Worm (Caenorhabditis elegans) whole organism, L1 larva: ENCODE results near the gene efn-3.

Experiments used
- C16A3.4 ChIP-seq: fragments of 150-350 bp; optimal IDR thresholded peaks from 2 replicates; lab custom pipeline; 2014; ENCODE audit warnings: missing biosample characterization, missing genetic modification characterization
- F16B12.6 ChIP-seq: fragments of 150-350 bp; optimal IDR thresholded peaks from 2 replicates; lab custom pipeline; 2014; ENCODE audit warnings: missing biosample characterization, missing genetic modification characterization
- aha-1 ChIP-seq: fragments of 150-350 bp; optimal IDR thresholded peaks from 2 replicates; lab custom pipeline; 2014; ENCODE audit warnings: missing biosample characterization, missing genetic modification characterization
- aly-2 ChIP-seq: fragments of 150-350 bp; optimal IDR thresholded peaks from 2 replicates; lab custom pipeline; 2014; ENCODE audit warnings: missing biosample characterization, missing genetic modification characterization
- ama-1 ChIP-seq: fragments of 150-350 bp; optimal IDR thresholded peaks from 2 replicates; lab custom pipeline; 2014
- blmp-1 ChIP-seq: fragments of 150-350 bp; optimal IDR thresholded peaks from 2 replicates; lab custom pipeline; 2014; ENCODE audit warnings: missing biosample characterization, missing genetic modification characterization
- ceh-63 ChIP-seq: fragments of 200-800 bp; sonication (Bioruptor generic); optimal IDR thresholded peaks from 2 replicates; lab custom pipeline; 2018; ENCODE audit warnings: mild to moderate bottlenecking, missing genetic modification characterization, missing compliant biosample characterization
- dpl-1 ChIP-seq, 3 experiments: fragments of 150-350 bp in 2 of 3; sonication (generic microtip) in 1 of 3; optimal IDR thresholded peaks; 2 replicates each; lab custom pipeline; 2014 to 2017; ENCODE audit warnings: missing biosample characterization in 3 of 3, missing genetic modification characterization in 3 of 3, missing genetic modification reagents in 3 of 3
- dsc-1 ChIP-seq: sonication (generic microtip); optimal IDR thresholded peaks from 2 replicates; lab custom pipeline; 2016; ENCODE audit warnings: mild to moderate bottlenecking, missing genetic modification characterization, missing compliant biosample characterization
- egl-13 ChIP-seq: sonication (generic microtip); optimal IDR thresholded peaks from 2 replicates; lab custom pipeline; 2016; ENCODE audit warnings: missing genotype, missing genetic modification reagents, missing genetic modification characterization, missing compliant biosample characterization
- elt-2 ChIP-seq: sonication (generic microtip); optimal IDR thresholded peaks from 2 replicates; lab custom pipeline; 2016; ENCODE audit warnings: missing genetic modification characterization, mild to moderate bottlenecking, inconsistent platforms, missing compliant biosample characterization, missing genetic modification reagents
- elt-3 ChIP-seq, 6 experiments: fragments of 150-350 bp in 1 of 6; sonication (generic microtip); optimal IDR thresholded peaks; 2 replicates each; lab custom pipeline; 2017 to 2018; ENCODE audit warnings: missing biosample characterization in 6 of 6, missing genetic modification characterization in 6 of 6, inconsistent platforms in 1 of 6
- ets-5 ChIP-seq: fragments of 200-800 bp; sonication (Bioruptor generic); IDR thresholded peaks from 2 replicates; pipeline ENCODE4 v1.3.6; 2022; ENCODE audit warnings: missing genetic modification characterization, missing compliant biosample characterization
- fos-1 ChIP-seq: fragments of 150-350 bp; optimal IDR thresholded peaks from 2 replicates; lab custom pipeline; 2014; ENCODE audit warnings: missing biosample characterization, missing genetic modification characterization
- grh-1 ChIP-seq: fragments of 200-800 bp; sonication (Bioruptor generic); IDR thresholded peaks from 2 replicates; pipeline ENCODE4 v1.3.6; 2022; ENCODE audit warnings: missing genetic modification reagents, missing genetic modification characterization, missing compliant biosample characterization
- hlh-17 ChIP-seq: fragments of 200-800 bp; sonication (Bioruptor generic); optimal IDR thresholded peaks from 2 replicates; lab custom pipeline; 2018; ENCODE audit warnings: missing genetic modification characterization, mild to moderate bottlenecking, missing compliant biosample characterization, moderate library complexity, borderline replicate concordance
- hlh-4 ChIP-seq: sonication (generic microtip); optimal IDR thresholded peaks from 2 replicates; lab custom pipeline; 2016; ENCODE audit warnings: mild to moderate bottlenecking, missing genetic modification characterization, missing compliant biosample characterization
- jun-1 ChIP-seq: fragments of 150-350 bp; optimal IDR thresholded peaks from 2 replicates; lab custom pipeline; 2014; ENCODE audit warnings: missing biosample characterization, missing genetic modification reagents, missing genetic modification characterization
- lin-14 ChIP-seq: fragments of 200-800 bp; sonication (Bioruptor generic); optimal IDR thresholded peaks from 2 replicates; lab custom pipeline; 2018; ENCODE audit warnings: mild to moderate bottlenecking, missing genetic modification characterization, moderate library complexity, missing compliant biosample characterization
- lin-35 ChIP-seq, 2 experiments: fragments of 150-350 bp; optimal IDR thresholded peaks; 2 replicates each; lab custom pipeline; 2014; ENCODE audit warnings: missing biosample characterization in 2 of 2, missing genetic modification characterization in 2 of 2, missing genetic modification reagents in 2 of 2
- lin-39 ChIP-seq: fragments of 150-350 bp; optimal IDR thresholded peaks from 2 replicates; lab custom pipeline; 2014; ENCODE audit warnings: missing biosample characterization, missing genetic modification reagents, missing genetic modification characterization
- lir-3 ChIP-seq: sonication (generic microtip); optimal IDR thresholded peaks from 2 replicates; lab custom pipeline; 2016; ENCODE audit warnings: mild to moderate bottlenecking, missing genetic modification characterization, moderate library complexity, missing compliant biosample characterization; ENCODE audit not compliant: poor library complexity
- lsy-2 ChIP-seq, 2 experiments: fragments of 150-350 bp; optimal IDR thresholded peaks; 2 replicates each; lab custom pipeline; 2014; ENCODE audit warnings: missing biosample characterization in 2 of 2, missing genetic modification characterization in 2 of 2
- mef-2 ChIP-seq: fragments of 150-350 bp; optimal IDR thresholded peaks from 2 replicates; lab custom pipeline; 2014; ENCODE audit warnings: missing biosample characterization, missing genetic modification characterization
- mep-1 ChIP-seq: fragments of 150-350 bp; optimal IDR thresholded peaks from 2 replicates; lab custom pipeline; 2014; ENCODE audit warnings: missing biosample characterization, missing genetic modification characterization
- nhr-11 ChIP-seq: fragments of 150-350 bp; optimal IDR thresholded peaks from 2 replicates; lab custom pipeline; 2014; ENCODE audit warnings: missing biosample characterization, missing genetic modification characterization
- nhr-12 ChIP-seq: sonication (generic microtip); optimal IDR thresholded peaks from 2 replicates; lab custom pipeline; 2017; ENCODE audit warnings: missing biosample characterization, missing genetic modification characterization
- nhr-20 ChIP-seq: sonication (generic microtip); optimal IDR thresholded peaks from 2 replicates; lab custom pipeline; 2016; ENCODE audit warnings: mild to moderate bottlenecking, missing genetic modification characterization, missing compliant biosample characterization
- nhr-71 ChIP-seq: sonication (generic microtip); optimal IDR thresholded peaks from 2 replicates; lab custom pipeline; 2016; ENCODE audit warnings: mild to moderate bottlenecking, missing genetic modification characterization, moderate library complexity, missing compliant biosample characterization
- nhr-76 ChIP-seq: sonication (generic microtip); optimal IDR thresholded peaks from 2 replicates; lab custom pipeline; 2017; ENCODE audit warnings: missing biosample characterization, missing genetic modification characterization
- nhr-85 ChIP-seq: sonication (generic microtip); peaks from one replicate; lab custom pipeline; 2016; ENCODE audit warnings: missing genetic modification characterization, inconsistent platforms, missing compliant biosample characterization
- nhr-90 ChIP-seq: sonication (generic microtip); optimal IDR thresholded peaks from 2 replicates; lab custom pipeline; 2016; ENCODE audit warnings: mild to moderate bottlenecking, missing genetic modification characterization, missing compliant biosample characterization; ENCODE audit not compliant: poor library complexity
- rnt-1 ChIP-seq: sonication (generic microtip); optimal IDR thresholded peaks from 2 replicates; lab custom pipeline; 2016; ENCODE audit warnings: mild to moderate bottlenecking, missing genetic modification characterization, moderate library complexity, missing compliant biosample characterization
- snpc-4 ChIP-seq: fragments of 150-350 bp; optimal IDR thresholded peaks from 2 replicates; lab custom pipeline; 2014; ENCODE audit warnings: missing biosample characterization, missing genetic modification characterization
- snu-23 ChIP-seq: sonication (generic microtip); optimal IDR thresholded peaks from 2 replicates; lab custom pipeline; 2016; ENCODE audit warnings: missing genetic modification characterization, missing compliant biosample characterization
- tlp-1 ChIP-seq: fragments of 150-350 bp; optimal IDR thresholded peaks from 2 replicates; lab custom pipeline; 2014; ENCODE audit warnings: missing biosample characterization, missing genetic modification characterization
- unc-86 ChIP-seq: sonication (generic microtip); optimal IDR thresholded peaks from 2 replicates; lab custom pipeline; 2016; ENCODE audit warnings: missing genetic modification characterization, missing compliant biosample characterization
- unc-98 ChIP-seq: fragments of 200-800 bp; sonication (Bioruptor generic); IDR thresholded peaks from 2 replicates; pipeline ENCODE4 v1.3.6; 2022; ENCODE audit warnings: missing genetic modification characterization, missing compliant biosample characterization
- xbp-1 ChIP-seq: sonication (generic microtip); optimal IDR thresholded peaks from 2 replicates; lab custom pipeline; 2016; ENCODE audit warnings: missing genetic modification characterization, missing compliant biosample characterization
- zag-1 ChIP-seq: fragments of 150-350 bp; optimal IDR thresholded peaks from 2 replicates; lab custom pipeline; 2014; ENCODE audit warnings: missing biosample characterization, missing genetic modification characterization
- zip-4 ChIP-seq: fragments of 200-800 bp; sonication (Bioruptor generic); optimal IDR thresholded peaks from 2 replicates; lab custom pipeline; 2018; ENCODE audit warnings: mild to moderate bottlenecking, missing genetic modification characterization, moderate library complexity, missing compliant biosample characterization
- ztf-11 ChIP-seq, 2 experiments: sonication (generic microtip); optimal IDR thresholded peaks; 2 replicates each; lab custom pipeline; 2016 to 2017; ENCODE audit warnings: missing genetic modification characterization in 2 of 2, missing biosample characterization in 1 of 2, missing compliant biosample characterization in 1 of 2

efn-3 gene

DNA sequence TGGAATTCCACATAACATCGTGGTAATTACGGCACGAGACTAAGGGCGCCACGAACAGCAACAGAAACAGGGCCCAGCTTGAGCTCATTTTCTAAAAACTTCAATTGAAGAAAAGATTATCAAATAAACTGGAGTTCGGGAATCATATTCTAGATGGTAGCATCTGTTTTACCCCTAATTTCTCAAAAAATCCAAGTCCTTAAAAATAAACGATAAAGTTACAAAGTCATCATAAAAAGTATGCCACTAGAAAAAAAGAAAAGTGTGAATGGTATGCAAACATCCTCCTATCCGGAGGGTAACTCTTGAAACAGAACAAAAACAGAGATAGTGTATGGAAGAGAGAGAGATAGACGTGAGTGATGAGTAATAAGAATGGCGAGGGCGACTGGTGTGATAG is at the start of gene efn-3:
Gene efn-3, minus strand, starts transcription at position 101 of the 400 bp plus-strand sequence.
- TF ChIP-seq nhr-90 (tag; lab: Kevin White, UChicago) = no peak
- no peak for TF ChIP-seq lin-39 (tag; lab: Kevin White, UChicago)
- TF ChIP-seq lin-14 = no peak
- no peak for TF ChIP-seq nhr-76 (tag; lab: Kevin White, UChicago)
- TF ChIP-seq mef-2 (tag; lab: Kevin White, UChicago) = no peak
- TF ChIP-seq ama-1 (lab: Kevin White, UChicago) = no peak
- TF ChIP-seq elt-3 (tag; optimal IDR thresholded peaks at IDR 0.05; lab: Kevin White, UChicago) = no peak
- no peak for TF ChIP-seq aly-2
- TF ChIP-seq nhr-12 (tag; lab: Kevin White, UChicago) = no peak

DNA sequence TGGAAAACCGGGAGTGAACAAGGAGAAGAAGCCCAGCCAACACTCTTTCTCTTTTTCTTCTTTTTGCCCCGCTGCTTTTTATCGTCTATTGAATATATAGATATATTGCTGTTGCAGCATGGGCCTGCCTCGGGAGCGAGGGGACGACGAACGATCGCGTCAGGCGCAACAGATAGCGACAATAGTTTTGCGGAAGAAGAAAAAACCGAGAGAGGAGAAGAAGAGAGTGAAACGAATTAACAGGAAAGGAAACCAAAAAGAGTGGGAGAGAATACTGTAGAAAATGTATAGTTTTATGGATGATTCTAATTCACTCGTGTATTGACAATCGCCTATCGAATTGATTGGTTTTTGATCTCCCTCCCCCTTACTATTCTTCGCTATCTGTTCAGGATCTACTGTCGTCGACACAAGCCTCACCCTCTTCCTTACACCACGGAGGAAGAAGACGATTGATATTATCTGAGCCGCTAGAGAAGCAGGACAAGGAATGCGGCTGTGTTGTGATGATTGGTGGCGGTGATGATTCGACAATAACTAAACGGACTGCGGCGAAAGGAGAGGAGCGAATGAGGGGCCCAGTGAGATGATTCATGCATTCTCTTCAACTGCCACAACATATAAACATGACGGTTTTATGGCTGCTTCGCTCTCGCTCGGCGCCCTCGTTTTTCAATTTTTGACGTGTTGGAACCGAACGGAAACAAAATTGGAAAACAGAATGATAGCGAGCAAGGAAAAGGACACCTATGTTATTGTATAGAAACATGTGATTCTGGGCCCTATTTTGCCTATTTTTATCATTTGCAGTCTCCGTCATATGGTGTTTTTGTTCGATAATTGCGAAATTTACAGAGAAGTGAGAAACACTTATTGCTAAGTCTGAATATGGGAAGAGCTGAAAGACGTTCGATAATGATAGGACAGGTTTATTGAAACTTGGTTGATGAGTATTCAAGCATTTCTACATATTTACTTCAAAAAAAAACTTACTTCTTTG is 49.3 kb upstream of the efn-3 start:
- TF ChIP-seq elt-2 (no peak), mef-2 (tag; lab: Kevin White, UChicago) (no peak), fos-1 (tag; lab: Kevin White, UChicago) (no peak), grh-1 (no peak), hlh-4 (tag; lab: Kevin White, UChicago) (no peak), nhr-11 (tag; lab: Kevin White, UChicago) (no peak), hlh-17 (GFP tag; lab: Kevin White, UChicago) (no peak), ets-5 (GFP tag; lab: Robert Waterston, UW) (no peak), lir-3 (tag; lab: Kevin White, UChicago) (no peak), snpc-4 (tag; lab: Kevin White, UChicago) (no peak), blmp-1 (peak; percentile 89), nhr-12 (tag; lab: Kevin White, UChicago) (no peak), aha-1 (no peak), rnt-1 (tag; lab: Kevin White, UChicago) (peak; percentile 19), lsy-2 (tag; optimal IDR thresholded peaks at IDR 0.05; lab: Kevin White, UChicago) (peak in 1 of 2 experiments; percentile 47), lin-14 (peak; percentile 57), mep-1 (no peak), nhr-85 (tag; lab: Kevin White, UChicago) (peak; percentile 62), snu-23 (peak; percentile 25), C16A3.4 (tag; lab: Kevin White, UChicago) (peak; percentile 13), tlp-1 (tag; lab: Kevin White, UChicago) (no peak), F16B12.6 (no peak), nhr-71 (tag; lab: Kevin White, UChicago) (peak; percentile 27), elt-3 (tag; optimal IDR thresholded peaks at IDR 0.05; lab: Kevin White, UChicago) (peak in 1 of 6 experiments; percentile 54), ceh-63 (GFP tag; lab: Kevin White, UChicago) (no peak), zag-1 (tag; lab: Kevin White, UChicago) (no peak), egl-13 (tag; lab: Kevin White, UChicago) (no peak), dpl-1 (GFP tag; optimal IDR thresholded peaks at IDR 0.05; lab: Kevin White, UChicago) (no peak), unc-86 (tag; lab: Kevin White, UChicago) (no peak), unc-98 (no peak), dsc-1 (tag; lab: Kevin White, UChicago) (no peak), ztf-11 (tag; optimal IDR thresholded peaks at IDR 0.05; lab: Kevin White, UChicago) (no peak), zip-4 (GFP tag; lab: Kevin White, UChicago) (no peak), xbp-1 (tag; lab: Kevin White, UChicago) (no peak), jun-1 (tag; lab: Kevin White, UChicago) (peak; percentile 22), lin-39 (tag; lab: Kevin White, UChicago) (no peak), lin-35 (GFP tag; optimal IDR thresholded peaks at IDR 0.05; lab: Kevin White, UChicago) (no peak), nhr-20 (peak; percentile 23)
